Worm (Caenorhabditis elegans): ENCODE results near the gene Y53F4B.25.

DNA sequence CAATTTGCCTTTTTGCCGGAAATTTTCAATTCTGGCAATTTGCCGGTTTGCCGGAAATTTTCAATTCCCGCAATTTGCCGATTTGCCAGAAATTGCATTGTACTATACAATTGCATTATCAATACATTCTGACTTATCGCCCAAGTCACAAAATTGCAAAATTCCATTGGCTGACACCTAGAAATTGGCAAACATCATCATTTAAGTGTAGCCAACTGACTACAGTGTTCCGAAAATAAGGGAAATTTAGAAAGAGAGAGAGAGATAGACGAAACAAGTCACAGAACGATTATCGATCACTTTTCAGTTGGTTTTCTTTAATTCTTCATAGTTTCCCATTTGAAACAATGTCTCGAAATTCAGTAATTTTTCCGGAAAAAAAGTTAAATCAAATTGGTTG, 24.6 kb upstream of the Y53F4B.25 start:
- TF ChIP-seq pag-3 (tag; optimal IDR thresholded peaks at IDR 0.05; ENCODE audit: borderline replicate concordance) (no peak), ama-1 (optimal IDR thresholded peaks at IDR 0.05) (no peak), dve-1 (tag; optimal IDR thresholded peaks at IDR 0.05) (no peak), fkh-6 (tag; optimal IDR thresholded peaks at IDR 0.05) (no peak), ceh-24 (tag; optimal IDR thresholded peaks at IDR 0.05) (no peak), nfya-1 (tag; optimal IDR thresholded peaks at IDR 0.05) (no peak), nhr-11 (tag; optimal IDR thresholded peaks at IDR 0.05) (no peak), lin-11 (tag; optimal IDR thresholded peaks at IDR 0.05) (no peak), ceh-45 (GFP tag; IDR thresholded peaks at IDR 0.05) (no peak)
